Worm (Caenorhabditis elegans) whole organism, L4 larva: Measurements from ENCODE around the gene C45B11.5.
A peak's percentile ranks its signal among the peaks of the same experiment; 100 is the strongest.

Experiments
- ZK546.5 ChIP-seq, 2 experiments: sonication (generic microtip); optimal IDR thresholded peaks; 2 replicates each; lab custom pipeline; 2017; ENCODE audit warnings: missing biosample characterization in 2 of 2, missing genetic modification characterization in 2 of 2
- ceh-62 ChIP-seq: sonication (generic microtip); optimal IDR thresholded peaks from 2 replicates; lab custom pipeline; 2017; ENCODE audit warnings: missing biosample characterization, missing genetic modification characterization
- lin-13 ChIP-seq: fragments of 150-350 bp; optimal IDR thresholded peaks from 2 replicates; lab custom pipeline; 2014; ENCODE audit warnings: missing biosample characterization, missing genetic modification reagents, missing genetic modification characterization
- mdl-1 ChIP-seq, 2 experiments: fragments of 150-350 bp in 1 of 2; sonication (generic microtip) in 1 of 2; optimal IDR thresholded peaks; 2 replicates each; lab custom pipeline; 2014 to 2017; ENCODE audit warnings: missing biosample characterization in 2 of 2, missing genetic modification characterization in 2 of 2
- mep-1 ChIP-seq: fragments of 150-350 bp; sonication (generic microtip); optimal IDR thresholded peaks from 3 replicates; lab custom pipeline; 2014; ENCODE audit warnings: missing biosample characterization, missing genetic modification characterization
- nhr-76 ChIP-seq: fragments of 150-350 bp; optimal IDR thresholded peaks from 2 replicates; lab custom pipeline; 2014; ENCODE audit warnings: missing biosample characterization, missing genetic modification characterization
- unc-62 ChIP-seq, 3 experiments: fragments of 150-350 bp in 1 of 3; sonication (generic microtip); optimal IDR thresholded peaks in 2 of 3; peaks in 1 of 3; 1 replicate in 1 of 3; 2 replicates in 2 of 3; lab custom pipeline; 2014 to 2017; ENCODE audit warnings: missing biosample characterization in 3 of 3, missing genetic modification characterization in 3 of 3, missing genetic modification reagents in 3 of 3, missing genotype in 1 of 3

- TF ChIP-seq nhr-76 (no peak), ZK546.5 (tag; optimal IDR thresholded peaks at IDR 0.05; lab: Kevin White, UChicago) (no peak), unc-62 (GFP tag; optimal IDR thresholded peaks at IDR 0.05 in 1 of 2; lab: Kevin White, UChicago) (peak in 1 of 2 experiments; percentile 93), unc-62 (tag; optimal IDR thresholded peaks at IDR 0.05; lab: Kevin White, UChicago) (no peak), mdl-1 (tag; optimal IDR thresholded peaks at IDR 0.05; lab: Kevin White, UChicago) (peak in 1 of 2 experiments; percentile 81), ceh-62 (no peak), mep-1 (tag; lab: Kevin White, UChicago) (peak; percentile 27), lin-13 (GFP tag; lab: Kevin White, UChicago) (no peak)
Observed at ce11 chrV:11075209-11076027, 33.8 kb downstream of the C45B11.5 start.
